Fruit fly (Drosophila melanogaster) whole organism, embryonic: Measurements from ENCODE around the gene Ccp84Aa.
A peak's percentile ranks its signal among the peaks of the same experiment; 100 is the strongest.

Experiments used
- Abd-B ChIP-seq: fragments of 200-800 bp; sonication (Bioruptor generic); optimal IDR thresholded peaks from 2 replicates; lab custom pipeline; 2018; ENCODE audit warnings: missing biosample characterization, mild to moderate bottlenecking, missing genetic modification characterization, moderate library complexity
- Adf1 ChIP-seq: fragments of 200-800 bp; sonication (Bioruptor generic); IDR thresholded peaks from 2 replicates; pipeline ENCODE4 v1.3.6; 2022; ENCODE audit warnings: missing biosample characterization, missing genetic modification characterization
- B-H2 ChIP-seq: fragments of 200-800 bp; sonication (Bioruptor generic); optimal IDR thresholded peaks from 2 replicates; lab custom pipeline; 2018; ENCODE audit warnings: missing biosample characterization, mild to moderate bottlenecking, missing genetic modification characterization
- C15 ChIP-seq: fragments of 200-800 bp; sonication (Bioruptor generic); IDR thresholded peaks from 3 replicates; pipeline ENCODE4 v1.3.6; 2022; ENCODE audit warnings: missing biosample characterization, missing genetic modification characterization
- CG10267 ChIP-seq: fragments of 200-800 bp; sonication (Bioruptor generic); optimal IDR thresholded peaks from 2 replicates; lab custom pipeline; 2018; ENCODE audit warnings: missing biosample characterization, mild to moderate bottlenecking, missing genetic modification characterization, moderate library complexity
- CG10979 ChIP-seq: fragments of 200-800 bp; sonication (Bioruptor generic); optimal IDR thresholded peaks from 2 replicates; lab custom pipeline; 2018; ENCODE audit warnings: missing biosample characterization, mild to moderate bottlenecking, missing genetic modification characterization, moderate library complexity
- CG11085 ChIP-seq: fragments of 200-800 bp; sonication (Bioruptor generic); IDR thresholded peaks from 2 replicates; pipeline ENCODE4 v1.3.6; 2022; ENCODE audit warnings: missing biosample characterization, missing genetic modification characterization
- CG11093 ChIP-seq: fragments of 200-800 bp; sonication (Bioruptor generic); IDR thresholded peaks from 3 replicates; pipeline ENCODE4 v1.3.6; 2022; ENCODE audit warnings: missing biosample characterization, missing genetic modification characterization
- CG12391 ChIP-seq: fragments of 200-800 bp; sonication (Bioruptor generic); optimal IDR thresholded peaks from 3 replicates; lab custom pipeline; 2018; ENCODE audit warnings: missing biosample characterization, mild to moderate bottlenecking, missing genetic modification characterization, moderate library complexity
- CG12769 ChIP-seq: fragments of 200-800 bp; sonication (Bioruptor generic); optimal IDR thresholded peaks from 2 replicates; lab custom pipeline; 2019; ENCODE audit warnings: missing biosample characterization, mild to moderate bottlenecking, missing genetic modification characterization, moderate library complexity
- CG13123 ChIP-seq: fragments of 200-800 bp; sonication (Bioruptor generic); optimal IDR thresholded peaks from 2 replicates; lab custom pipeline; 2016; ENCODE audit warnings: missing biosample characterization, missing genetic modification characterization
- CG13287 ChIP-seq: fragments of 200-800 bp; sonication (Bioruptor generic); IDR thresholded peaks from 2 replicates; pipeline ENCODE4 v1.3.6; 2022; ENCODE audit warnings: missing biosample characterization, missing genetic modification characterization; ENCODE audit not compliant: partially characterized antibody
- CG14050 ChIP-seq: fragments of 200-800 bp; sonication (Bioruptor generic); IDR thresholded peaks from 3 replicates; pipeline ENCODE4 v1.3.6; 2022; ENCODE audit warnings: missing biosample characterization, missing genetic modification characterization
- CG14965 ChIP-seq: fragments of 200-800 bp; sonication (Bioruptor generic); optimal IDR thresholded peaks from 2 replicates; lab custom pipeline; 2016; ENCODE audit warnings: missing biosample characterization, missing genetic modification characterization, borderline replicate concordance
- CG17359 ChIP-seq: fragments of 200-800 bp; sonication (Bioruptor generic); optimal IDR thresholded peaks from 3 replicates; lab custom pipeline; 2018; ENCODE audit warnings: missing biosample characterization, mild to moderate bottlenecking, missing genetic modification characterization, moderate library complexity
- CG17361 ChIP-seq: fragments of 200-800 bp; sonication (Bioruptor generic); IDR thresholded peaks from 3 replicates; pipeline ENCODE4 v1.3.6; 2022; ENCODE audit warnings: missing biosample characterization, missing genetic modification characterization
- CG2202 ChIP-seq: fragments of 200-800 bp; sonication (Bioruptor generic); optimal IDR thresholded peaks from 2 replicates; lab custom pipeline; 2018; ENCODE audit warnings: missing biosample characterization, mild to moderate bottlenecking, missing genetic modification characterization
- CG2712 ChIP-seq: fragments of 200-800 bp; optimal IDR thresholded peaks from 3 replicates; lab custom pipeline; 2019; ENCODE audit warnings: missing biosample characterization, mild to moderate bottlenecking, missing genetic modification characterization, moderate library complexity
- CG31388 ChIP-seq: fragments of 200-800 bp; sonication (Bioruptor generic); optimal IDR thresholded peaks from 2 replicates; lab custom pipeline; 2016; ENCODE audit warnings: missing biosample characterization, missing genetic modification characterization
- CG3163 ChIP-seq: fragments of 200-800 bp; sonication (Bioruptor generic); optimal IDR thresholded peaks from 3 replicates; lab custom pipeline; 2016; ENCODE audit warnings: missing biosample characterization, missing genetic modification characterization
- CG3407 ChIP-seq: fragments of 200-800 bp; sonication (Bioruptor generic); optimal IDR thresholded peaks from 2 replicates; lab custom pipeline; 2018; ENCODE audit warnings: missing biosample characterization, mild to moderate bottlenecking, missing genetic modification characterization
- CG3726 ChIP-seq: fragments of 200-800 bp; sonication (Bioruptor generic); IDR thresholded peaks from 3 replicates; pipeline ENCODE4, ENCODE4 v1.3.6; 2022; ENCODE audit warnings: missing biosample characterization, missing genetic modification characterization
- CG6254 ChIP-seq: fragments of 200-800 bp; sonication (Bioruptor generic); optimal IDR thresholded peaks from 3 replicates; lab custom pipeline; 2017; ENCODE audit warnings: mild to moderate bottlenecking, missing biosample characterization, missing genetic modification reagents, missing genetic modification characterization
- CG6654 ChIP-seq: fragments of 200-800 bp; sonication (Bioruptor generic); optimal IDR thresholded peaks from 2 replicates; lab custom pipeline; 2017; ENCODE audit warnings: missing biosample characterization, mild to moderate bottlenecking, missing genetic modification characterization
- CG8290 ChIP-seq, 3 experiments: fragments of 200-800 bp; sonication (Bioruptor generic); optimal IDR thresholded peaks; 2 replicates each; lab custom pipeline; 2016 to 2019; ENCODE audit warnings: missing biosample characterization in 3 of 3, missing genetic modification characterization in 3 of 3, mild to moderate bottlenecking in 2 of 3, moderate library complexity in 1 of 3
- CG9727 ChIP-seq: fragments of 200-800 bp; sonication (Bioruptor generic); optimal IDR thresholded peaks from 3 replicates; lab custom pipeline; 2017; ENCODE audit warnings: missing biosample characterization, mild to moderate bottlenecking, missing genetic modification characterization
- CoRest ChIP-seq: fragments of 200-800 bp; sonication (Bioruptor generic); optimal IDR thresholded peaks from 3 replicates; lab custom pipeline; 2018; ENCODE audit warnings: missing biosample characterization, mild to moderate bottlenecking, missing genetic modification characterization, moderate library complexity
- HHEX ChIP-seq: fragments of 200-800 bp; sonication (Bioruptor generic); optimal IDR thresholded peaks from 3 replicates; lab custom pipeline; 2017; ENCODE audit warnings: missing biosample characterization, mild to moderate bottlenecking, missing genetic modification characterization, missing genetic modification reagents
- Six4 ChIP-seq: fragments of 200-800 bp; sonication (Bioruptor generic); optimal IDR thresholded peaks from 2 replicates; lab custom pipeline; 2016; ENCODE audit warnings: missing biosample characterization, missing genetic modification characterization
- Usf ChIP-seq: fragments of 200-800 bp; sonication (Bioruptor generic); optimal IDR thresholded peaks from 2 replicates; lab custom pipeline; 2017; ENCODE audit warnings: missing genotype, missing biosample characterization, missing genetic modification characterization
- bsh ChIP-seq, 2 experiments: fragments of 200-800 bp; sonication (Bioruptor generic); optimal IDR thresholded peaks; 2 replicates each; lab custom pipeline; 2017 to 2018; ENCODE audit warnings: mild to moderate bottlenecking in 2 of 2, missing biosample characterization in 2 of 2, missing genetic modification characterization in 2 of 2, moderate library complexity in 1 of 2
- caup ChIP-seq: fragments of 200-800 bp; sonication (Bioruptor generic); optimal IDR thresholded peaks from 3 replicates; lab custom pipeline; 2017; ENCODE audit warnings: missing biosample characterization, mild to moderate bottlenecking, missing genetic modification characterization, moderate library complexity; ENCODE audit not compliant: severe bottlenecking
- cg ChIP-seq: fragments of 200-800 bp; sonication (Bioruptor generic); optimal IDR thresholded peaks from 3 replicates; lab custom pipeline; 2019; ENCODE audit warnings: missing biosample characterization, mild to moderate bottlenecking, missing genetic modification characterization, moderate library complexity
- chif ChIP-seq, 2 experiments: fragments of 200-800 bp; sonication (Bioruptor generic); optimal IDR thresholded peaks; 3 replicates each; lab custom pipeline; 2016; ENCODE audit warnings: missing biosample characterization in 2 of 2, missing genetic modification characterization in 2 of 2
- crp ChIP-seq, 2 experiments: fragments of 200-800 bp; sonication (Bioruptor generic); optimal IDR thresholded peaks; 2 replicates in 1 of 2; 3 replicates in 1 of 2; lab custom pipeline; 2017; ENCODE audit warnings: missing biosample characterization in 2 of 2, missing genetic modification characterization in 2 of 2, mild to moderate bottlenecking in 1 of 2, moderate library complexity in 1 of 2
- danr ChIP-seq: fragments of 200-800 bp; sonication (Bioruptor generic); IDR thresholded peaks from 2 replicates; pipeline ENCODE4 v1.3.6; 2022; ENCODE audit warnings: missing biosample characterization, missing genetic modification characterization
- gem ChIP-seq: fragments of 200-800 bp; sonication (Bioruptor generic); optimal IDR thresholded peaks from 2 replicates; lab custom pipeline; 2019; ENCODE audit warnings: missing biosample characterization, mild to moderate bottlenecking, missing genetic modification characterization, moderate library complexity
- gsb-n ChIP-seq: fragments of 200-800 bp; sonication (Bioruptor generic); optimal IDR thresholded peaks from 3 replicates; lab custom pipeline; 2018; ENCODE audit warnings: missing biosample characterization, mild to moderate bottlenecking, missing genetic modification characterization
- hb ChIP-seq: fragments of 200-800 bp; sonication (Bioruptor generic); IDR thresholded peaks from 3 replicates; pipeline ENCODE4 v1.3.6; 2022; ENCODE audit warnings: missing biosample characterization, missing genetic modification characterization; ENCODE audit not compliant: partially characterized antibody
- ind ChIP-seq: fragments of 200-800 bp; sonication (Bioruptor generic); optimal IDR thresholded peaks from 3 replicates; lab custom pipeline; 2016; ENCODE audit warnings: missing biosample characterization, missing genetic modification characterization
- nmo ChIP-seq: fragments of 200-800 bp; sonication (Bioruptor generic); optimal IDR thresholded peaks from 2 replicates; lab custom pipeline; 2018; ENCODE audit warnings: missing biosample characterization, mild to moderate bottlenecking, missing genetic modification characterization, moderate library complexity
- p53 ChIP-seq: fragments of 200-800 bp; sonication (Bioruptor generic); optimal IDR thresholded peaks from 2 replicates; lab custom pipeline; 2016; ENCODE audit warnings: missing biosample characterization, missing genetic modification characterization
- phol ChIP-seq: fragments of 200-800 bp; sonication (Bioruptor generic); optimal IDR thresholded peaks from 3 replicates; lab custom pipeline; 2018; ENCODE audit warnings: missing biosample characterization, mild to moderate bottlenecking, missing genetic modification characterization, moderate library complexity
- row ChIP-seq: fragments of 200-800 bp; sonication (Bioruptor generic); IDR thresholded peaks from 3 replicates; pipeline ENCODE4 v1.3.6; 2022; ENCODE audit warnings: missing biosample characterization, missing genetic modification characterization
- sens-2 ChIP-seq: fragments of 200-800 bp; sonication (Bioruptor generic); IDR thresholded peaks from 2 replicates; pipeline ENCODE4 v1.3.6; 2022; ENCODE audit warnings: missing biosample characterization, missing genetic modification characterization
- shn ChIP-seq: fragments of 200-800 bp; sonication (Bioruptor generic); optimal IDR thresholded peaks from 3 replicates; lab custom pipeline; 2016; ENCODE audit warnings: missing biosample characterization, missing genetic modification characterization
- sim ChIP-seq: fragments of 200-800 bp; sonication (Bioruptor generic); IDR thresholded peaks from 2 replicates; pipeline ENCODE4 v1.3.6; 2022; ENCODE audit warnings: missing biosample characterization, missing genetic modification characterization
- trem ChIP-seq: fragments of 200-800 bp; optimal IDR thresholded peaks from 3 replicates; lab custom pipeline; 2019; ENCODE audit warnings: missing biosample characterization, mild to moderate bottlenecking, missing genetic modification characterization, moderate library complexity
- wor ChIP-seq: fragments of 200-800 bp; sonication (Bioruptor generic); IDR thresholded peaks from 2 replicates; pipeline ENCODE4 v1.3.6; 2022; ENCODE audit warnings: missing biosample characterization, missing genetic modification characterization
- zen2 ChIP-seq: fragments of 200-800 bp; sonication (Bioruptor generic); IDR thresholded peaks from 3 replicates; pipeline ENCODE4 v1.3.6; 2022; ENCODE audit warnings: missing biosample characterization, missing genetic modification characterization; ENCODE audit not compliant: partially characterized antibody

The Ccp84Aa gene

DNA sequence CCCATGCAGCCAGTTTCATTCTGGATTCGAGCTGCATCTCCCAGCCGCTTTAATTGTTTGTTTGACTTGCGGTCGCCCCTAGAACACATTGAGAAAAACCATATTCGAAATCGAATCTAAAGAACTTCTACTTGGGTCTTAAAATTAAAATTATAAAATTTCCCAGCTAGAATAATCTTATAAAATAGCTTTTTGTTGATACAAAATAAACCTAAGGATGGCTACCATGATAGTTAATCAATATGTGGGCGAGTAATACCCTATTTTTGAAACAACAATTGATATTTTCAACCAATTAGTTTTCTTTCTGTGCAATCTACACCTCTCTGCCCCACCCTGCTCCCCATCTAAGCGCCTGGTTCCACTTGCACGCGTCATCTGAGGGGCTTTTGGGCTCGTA lies 29.3 kb upstream of the Ccp84Aa start:
- peak; percentile 29 for TF ChIP-seq gsb-n (tag; lab: Kevin White, UChicago)
- no peak for TF ChIP-seq CG14050
- TF ChIP-seq danr (GFP tag; lab: Robert Waterston, UW) = no peak
- TF ChIP-seq ind (GFP tag; lab: Kevin White, UChicago) = no peak
- no peak for TF ChIP-seq CG13123 (GFP tag; lab: Kevin White, UChicago)
- no peak for TF ChIP-seq CG17359 (tag; lab: Kevin White, UChicago)
- TF ChIP-seq nmo (GFP tag; lab: Kevin White, UChicago) = peak; percentile 39
- TF ChIP-seq trem = peak; percentile 23
- TF ChIP-seq CG3407 (GFP tag; lab: Kevin White, UChicago) = no peak
- no peak for TF ChIP-seq CG14965 (GFP tag; lab: Kevin White, UChicago)
- peak; percentile 67 for TF ChIP-seq CG2712 (tag; lab: Kevin White, UChicago)
- TF ChIP-seq chif (GFP tag; optimal IDR thresholded peaks at IDR 0.05; lab: Kevin White, UChicago) = peak in 1 of 2 experiments; percentile 42
- TF ChIP-seq phol = peak; percentile 55
- TF ChIP-seq CoRest (tag; lab: Kevin White, UChicago) = no peak
- TF ChIP-seq CG12391 (tag; lab: Kevin White, UChicago) = peak; percentile 25
- no peak for TF ChIP-seq Usf (GFP tag; lab: Kevin White, UChicago)
- no peak for TF ChIP-seq CG13287
- TF ChIP-seq bsh (GFP tag; optimal IDR thresholded peaks at IDR 0.05; lab: Kevin White, UChicago) = peak in 1 of 2 experiments; percentile 72
- no peak for TF ChIP-seq C15
- no peak for TF ChIP-seq caup
- no peak for TF ChIP-seq CG3726
- TF ChIP-seq zen2 (GFP tag; lab: Robert Waterston, UW) = no peak
- no peak for TF ChIP-seq Abd-B (GFP tag; lab: Kevin White, UChicago)
- no peak for TF ChIP-seq sens-2 (GFP tag; lab: Robert Waterston, UW)
- no peak for TF ChIP-seq Adf1 (GFP tag; lab: Robert Waterston, UW)
- no peak for TF ChIP-seq hb (GFP tag; lab: Robert Waterston, UW)
- TF ChIP-seq CG8290 (GFP tag; optimal IDR thresholded peaks at IDR 0.05; lab: Kevin White, UChicago) = no peak
- no peak for TF ChIP-seq CG8290 (tag; optimal IDR thresholded peaks at IDR 0.05; lab: Kevin White, UChicago)
- TF ChIP-seq B-H2 (GFP tag; lab: Kevin White, UChicago) = no peak
- peak; percentile 49; the same call in 1 of the 3 replicates for TF ChIP-seq row (GFP tag; lab: Robert Waterston, UW)
- TF ChIP-seq p53 = no peak
- peak; percentile 50; the same call in 1 of the 3 replicates for TF ChIP-seq CG17361 (GFP tag; lab: Robert Waterston, UW)
- no peak for TF ChIP-seq CG11085 (GFP tag; lab: Robert Waterston, UW)
- no peak for TF ChIP-seq CG3163 (GFP tag; lab: Kevin White, UChicago)
- no peak for TF ChIP-seq CG2202 (tag; lab: Kevin White, UChicago)
- TF ChIP-seq cg (GFP tag; lab: Kevin White, UChicago) = no peak
- TF ChIP-seq wor = no peak
- peak; percentile 9 for TF ChIP-seq Six4 (GFP tag; lab: Kevin White, UChicago)
- TF ChIP-seq shn = no peak
- TF ChIP-seq CG31388 (GFP tag; lab: Kevin White, UChicago) = no peak
- peak; percentile 6 for TF ChIP-seq CG6254 (GFP tag; lab: Kevin White, UChicago)
- TF ChIP-seq CG10267 = peak; percentile 30
- TF ChIP-seq crp (GFP tag; optimal IDR thresholded peaks at IDR 0.05; lab: Kevin White, UChicago) = no peak
- TF ChIP-seq HHEX = no peak
- TF ChIP-seq CG12769 (tag; lab: Kevin White, UChicago) = no peak
- no peak for TF ChIP-seq CG11093 (GFP tag; lab: Robert Waterston, UW)
- peak; percentile 62 for TF ChIP-seq gem (tag; lab: Kevin White, UChicago)
- no peak for TF ChIP-seq CG9727 (GFP tag; lab: Kevin White, UChicago)
- no peak for TF ChIP-seq sim
- TF ChIP-seq CG10979 = peak; percentile 69
- TF ChIP-seq CG6654 (GFP tag; lab: Kevin White, UChicago) = no peak
